Fruit fly (Drosophila melanogaster) whole organism, embryonic: ENCODE data around the gene unk.

Source experiments
- Asciz ChIP-seq: fragments of 200-800 bp; sonication (Bioruptor generic); optimal IDR thresholded peaks from 2 replicates; lab custom pipeline; 2017; ENCODE audit warnings: missing biosample characterization, mild to moderate bottlenecking, missing genetic modification characterization, missing genetic modification reagents
- CG10462 ChIP-seq: fragments of 200-800 bp; sonication (Bioruptor generic); optimal IDR thresholded peaks from 2 replicates; lab custom pipeline; 2016; ENCODE audit warnings: missing biosample characterization, missing genetic modification characterization
- CG11695 ChIP-seq: fragments of 200-800 bp; sonication (Bioruptor generic); IDR thresholded peaks from 3 replicates; pipeline ENCODE4 v1.3.6; 2022; ENCODE audit warnings: missing biosample characterization, missing genetic modification characterization
- CG13123 ChIP-seq: fragments of 200-800 bp; sonication (Bioruptor generic); optimal IDR thresholded peaks from 2 replicates; lab custom pipeline; 2016; ENCODE audit warnings: missing biosample characterization, missing genetic modification characterization
- CG2712 ChIP-seq: fragments of 200-800 bp; optimal IDR thresholded peaks from 3 replicates; lab custom pipeline; 2019; ENCODE audit warnings: missing biosample characterization, mild to moderate bottlenecking, missing genetic modification characterization, moderate library complexity
- CG3407 ChIP-seq: fragments of 200-800 bp; sonication (Bioruptor generic); optimal IDR thresholded peaks from 2 replicates; lab custom pipeline; 2018; ENCODE audit warnings: missing biosample characterization, mild to moderate bottlenecking, missing genetic modification characterization
- CG34422 ChIP-seq: fragments of 200-800 bp; sonication (Bioruptor generic); IDR thresholded peaks from 3 replicates; pipeline ENCODE4 v1.3.6; 2022; ENCODE audit warnings: missing biosample characterization, missing genetic modification characterization
- CG3726 ChIP-seq: fragments of 200-800 bp; sonication (Bioruptor generic); IDR thresholded peaks from 3 replicates; pipeline ENCODE4, ENCODE4 v1.3.6; 2022; ENCODE audit warnings: missing biosample characterization, missing genetic modification characterization
- CG3838 ChIP-seq: fragments of 200-800 bp; sonication (Bioruptor generic); optimal IDR thresholded peaks from 3 replicates; lab custom pipeline; 2016; ENCODE audit warnings: missing biosample characterization, missing genetic modification characterization
- CG4854 ChIP-seq: fragments of 200-800 bp; sonication (Bioruptor generic); optimal IDR thresholded peaks from 2 replicates; lab custom pipeline; 2016; ENCODE audit warnings: missing biosample characterization, missing genetic modification characterization, inconsistent platforms
- CG5953 ChIP-seq: fragments of 200-800 bp; sonication (Bioruptor generic); IDR thresholded peaks from 2 replicates; pipeline ENCODE4 v1.3.6; 2022; ENCODE audit warnings: missing biosample characterization, missing genetic modification characterization
- CG6813 ChIP-seq: fragments of 200-800 bp; sonication (Bioruptor generic); optimal IDR thresholded peaks from 2 replicates; lab custom pipeline; 2017; ENCODE audit warnings: missing biosample characterization, missing genetic modification characterization, mild to moderate bottlenecking, moderate library complexity, missing genetic modification reagents
- CG6854 ChIP-seq: fragments of 200-800 bp; sonication (Bioruptor generic); optimal IDR thresholded peaks from 3 replicates; lab custom pipeline; 2017; ENCODE audit warnings: missing biosample characterization, mild to moderate bottlenecking, missing genetic modification characterization
- CG7271 ChIP-seq: fragments of 200-800 bp; sonication (Bioruptor generic); optimal IDR thresholded peaks from 2 replicates; lab custom pipeline; 2018; ENCODE audit warnings: missing biosample characterization, mild to moderate bottlenecking, missing genetic modification characterization, moderate library complexity
- CG7839 ChIP-seq: fragments of 200-800 bp; sonication (Bioruptor generic); optimal IDR thresholded peaks from 3 replicates; lab custom pipeline; 2018; ENCODE audit warnings: missing biosample characterization, mild to moderate bottlenecking, missing genetic modification characterization, moderate library complexity
- CG9876 ChIP-seq: fragments of 200-800 bp; sonication (Bioruptor generic); optimal IDR thresholded peaks from 2 replicates; lab custom pipeline; 2016; ENCODE audit warnings: missing biosample characterization, missing genetic modification characterization
- Dref ChIP-seq: fragments of 200-800 bp; sonication (Bioruptor generic); IDR thresholded peaks from 2 replicates; pipeline ENCODE4 v1.3.6; 2022; ENCODE audit warnings: missing biosample characterization, missing genetic modification characterization
- E2f2 ChIP-seq: fragments of 200-800 bp; sonication (Bioruptor generic); IDR thresholded peaks from 2 replicates; pipeline ENCODE4 v1.3.6; 2022; ENCODE audit warnings: missing biosample characterization, missing genetic modification characterization
- Ets97D ChIP-seq: fragments of 200-800 bp; sonication (Bioruptor generic); optimal IDR thresholded peaks from 3 replicates; lab custom pipeline; 2016; ENCODE audit warnings: missing biosample characterization, missing genetic modification characterization
- Hmx ChIP-seq: fragments of 200-800 bp; sonication (Bioruptor generic); optimal IDR thresholded peaks from 2 replicates; lab custom pipeline; 2016; ENCODE audit warnings: missing biosample characterization, missing genetic modification characterization
- Jarid2 ChIP-seq: fragments of 200-800 bp; sonication (Bioruptor generic); optimal IDR thresholded peaks from 3 replicates; lab custom pipeline; 2017; ENCODE audit warnings: mild to moderate bottlenecking, missing biosample characterization, missing genetic modification reagents, missing genetic modification characterization
- Lhr ChIP-seq: fragments of 200-800 bp; sonication (Bioruptor generic); optimal IDR thresholded peaks from 3 replicates; lab custom pipeline; 2017; ENCODE audit warnings: mild to moderate bottlenecking, missing biosample characterization, missing genetic modification reagents, missing genetic modification characterization
- NFAT ChIP-seq: fragments of 200-800 bp; sonication (Bioruptor generic); IDR thresholded peaks from 2 replicates; pipeline ENCODE4 v1.3.6; 2022; ENCODE audit warnings: missing biosample characterization, missing genetic modification characterization
- Ptx1 ChIP-seq: fragments of 200-800 bp; sonication (Bioruptor generic); IDR thresholded peaks from 2 replicates; pipeline ENCODE4 v1.3.6; 2022; ENCODE audit warnings: missing biosample characterization, missing genetic modification characterization
- Six4 ChIP-seq: fragments of 200-800 bp; sonication (Bioruptor generic); optimal IDR thresholded peaks from 2 replicates; lab custom pipeline; 2016; ENCODE audit warnings: missing biosample characterization, missing genetic modification characterization
- Sox100B ChIP-seq: fragments of 200-800 bp; sonication (Bioruptor generic); optimal IDR thresholded peaks from 3 replicates; lab custom pipeline; 2018; ENCODE audit warnings: missing biosample characterization, mild to moderate bottlenecking, missing genetic modification characterization
- Stat92E ChIP-seq, 3 experiments: fragments of >200 bp in 2 of 3; fragments of 200-800 bp in 1 of 3; sonication (Bioruptor generic) in 1 of 3; optimal IDR thresholded peaks; 2 replicates each; lab custom pipeline; 2017 to 2019; ENCODE audit warnings: missing biosample characterization in 3 of 3, missing genetic modification characterization in 3 of 3, mild to moderate bottlenecking in 1 of 3, moderate library complexity in 1 of 3
- TFAM ChIP-seq: fragments of 200-800 bp; sonication (Bioruptor generic); optimal IDR thresholded peaks from 2 replicates; lab custom pipeline; 2017; ENCODE audit warnings: missing biosample characterization, missing genetic modification characterization, inconsistent platforms
- Taf1 ChIP-seq: fragments of 200-800 bp; sonication (Bioruptor generic); IDR thresholded peaks from 2 replicates; pipeline ENCODE4 v1.3.6; 2022; ENCODE audit warnings: missing biosample characterization, missing genetic modification characterization
- ap ChIP-seq: fragments of 200-800 bp; sonication (Bioruptor generic); IDR thresholded peaks from 2 replicates; pipeline ENCODE4 v1.3.6; 2022; ENCODE audit warnings: missing biosample characterization, missing genetic modification characterization
- br ChIP-seq: fragments of >200 bp; optimal IDR thresholded peaks from 2 replicates; lab custom pipeline; 2017
- cato ChIP-seq: fragments of 200-800 bp; sonication (Bioruptor generic); optimal IDR thresholded peaks from 2 replicates; lab custom pipeline; 2016; ENCODE audit warnings: missing biosample characterization, missing genetic modification characterization, borderline replicate concordance
- danr ChIP-seq: fragments of 200-800 bp; sonication (Bioruptor generic); IDR thresholded peaks from 2 replicates; pipeline ENCODE4 v1.3.6; 2022; ENCODE audit warnings: missing biosample characterization, missing genetic modification characterization
- dpn ChIP-seq, 2 experiments: fragments of 200-800 bp; sonication (Bioruptor generic); optimal IDR thresholded peaks; 3 replicates each; lab custom pipeline; 2016; ENCODE audit warnings: missing biosample characterization in 2 of 2, missing genetic modification characterization in 2 of 2
- ems ChIP-seq: fragments of 200-800 bp; sonication (Bioruptor generic); optimal IDR thresholded peaks from 3 replicates; lab custom pipeline; 2016; ENCODE audit warnings: missing biosample characterization, missing genetic modification characterization
- esg ChIP-seq: fragments of 200-800 bp; sonication (Bioruptor generic); conservative IDR thresholded peaks from 2 replicates; pipeline ENCODE4 v1.3.6; 2022; ENCODE audit warnings: missing biosample characterization, missing genetic modification characterization
- exex ChIP-seq: fragments of 200-800 bp; sonication (Bioruptor generic); optimal IDR thresholded peaks from 4 replicates; lab custom pipeline; 2018; ENCODE audit warnings: missing biosample characterization, mild to moderate bottlenecking, missing genetic modification characterization, moderate library complexity
- fd102C ChIP-seq: fragments of 200-800 bp; sonication (Bioruptor generic); optimal IDR thresholded peaks from 2 replicates; lab custom pipeline; 2018; ENCODE audit warnings: missing biosample characterization, mild to moderate bottlenecking, missing genetic modification characterization, moderate library complexity
- mirr ChIP-seq: fragments of 200-800 bp; sonication (Bioruptor generic); optimal IDR thresholded peaks from 3 replicates; lab custom pipeline; 2018; ENCODE audit warnings: missing biosample characterization, mild to moderate bottlenecking, missing genetic modification characterization
- oc ChIP-seq: fragments of 200-800 bp; sonication (Bioruptor generic); optimal IDR thresholded peaks from 2 replicates; lab custom pipeline; 2018; ENCODE audit warnings: missing biosample characterization, mild to moderate bottlenecking, missing genetic modification characterization, moderate library complexity
- onecut ChIP-seq: fragments of 200-800 bp; sonication (Bioruptor generic); IDR thresholded peaks from 2 replicates; pipeline ENCODE4 v1.3.6; 2022; ENCODE audit warnings: missing biosample characterization, missing genetic modification characterization
- pfk ChIP-seq: fragments of 200-800 bp; sonication (Bioruptor generic); optimal IDR thresholded peaks from 2 replicates; lab custom pipeline; 2018; ENCODE audit warnings: missing biosample characterization, mild to moderate bottlenecking, missing genetic modification characterization, moderate library complexity
- ranshi ChIP-seq: fragments of 200-800 bp; sonication (Bioruptor generic); IDR thresholded peaks from 2 replicates; pipeline ENCODE4 v1.3.6; 2022; ENCODE audit warnings: missing biosample characterization, missing genetic modification characterization
- rib ChIP-seq: fragments of 200-800 bp; sonication (Bioruptor generic); IDR thresholded peaks from 2 replicates; pipeline ENCODE4 v1.3.6; 2022; ENCODE audit warnings: missing biosample characterization, missing genetic modification characterization
- row ChIP-seq: fragments of 200-800 bp; sonication (Bioruptor generic); IDR thresholded peaks from 3 replicates; pipeline ENCODE4 v1.3.6; 2022; ENCODE audit warnings: missing biosample characterization, missing genetic modification characterization
- sima ChIP-seq: fragments of 200-800 bp; sonication (Bioruptor generic); optimal IDR thresholded peaks from 2 replicates; lab custom pipeline; 2016; ENCODE audit warnings: missing biosample characterization, missing genetic modification characterization
- slp2 ChIP-seq: fragments of 200-800 bp; sonication (Bioruptor generic); optimal IDR thresholded peaks from 2 replicates; lab custom pipeline; 2016; ENCODE audit warnings: missing biosample characterization, missing genetic modification characterization
- sob ChIP-seq: fragments of 200-800 bp; sonication (Bioruptor generic); IDR thresholded peaks from 2 replicates; pipeline ENCODE4 v1.3.6; 2022; ENCODE audit warnings: missing biosample characterization, missing genetic modification characterization
- sug ChIP-seq: fragments of 200-800 bp; optimal IDR thresholded peaks from 2 replicates; lab custom pipeline; 2019; ENCODE audit warnings: missing biosample characterization, mild to moderate bottlenecking, missing genetic modification characterization, moderate library complexity
- twi ChIP-seq: fragments of 200-800 bp; optimal IDR thresholded peaks from 2 replicates; lab custom pipeline; 2019; ENCODE audit warnings: missing biosample characterization, mild to moderate bottlenecking, missing genetic modification characterization, moderate library complexity
- wdn ChIP-seq: fragments of 200-800 bp; sonication (Bioruptor generic); IDR thresholded peaks from 2 replicates; pipeline ENCODE4 v1.3.6; 2022; ENCODE audit warnings: missing biosample characterization, missing genetic modification characterization
- zfh1 ChIP-seq: fragments of 200-800 bp; sonication (Bioruptor generic); IDR thresholded peaks from 3 replicates; pipeline ENCODE4 v1.3.6; 2022; ENCODE audit warnings: missing biosample characterization, missing genetic modification characterization

Gene unk

dm6 chr3R:23180980-23181630, 23.4 kb upstream of the unk start (continued):
- TF ChIP-seq Stat92E (GFP tag; optimal IDR thresholded peaks at IDR 0.05; lab: Kevin White, UChicago) (no peak), CG2712 (tag; lab: Kevin White, UChicago) (no peak), ems (GFP tag; lab: Kevin White, UChicago) (no peak), CG6854 (no peak), Taf1 (GFP tag; lab: Robert Waterston, UW) (no peak), CG3838 (no peak), Six4 (GFP tag; lab: Kevin White, UChicago) (peak; percentile 20), sug (tag; lab: Kevin White, UChicago) (no peak), exex (tag; lab: Kevin White, UChicago) (peak; percentile 75), CG6813 (GFP tag; lab: Kevin White, UChicago) (peak; percentile 29), slp2 (GFP tag; lab: Kevin White, UChicago) (no peak), esg (no peak), CG13123 (no peak), sob (no peak), row (no peak), wdn (GFP tag; lab: Robert Waterston, UW) (no peak), cato (GFP tag; lab: Kevin White, UChicago) (no peak), Jarid2 (GFP tag; lab: Kevin White, UChicago) (no peak), mirr (peak; percentile 34), Lhr (GFP tag; lab: Kevin White, UChicago) (no peak), dpn (GFP tag; optimal IDR thresholded peaks at IDR 0.05; lab: Kevin White, UChicago) (no peak), TFAM (no peak), danr (GFP tag; lab: Robert Waterston, UW) (no peak), pfk (GFP tag; lab: Kevin White, UChicago) (no peak), br (lab: Kevin White, UChicago) (no peak), Ets97D (GFP tag; lab: Kevin White, UChicago) (no peak), CG3726 (GFP tag; lab: Robert Waterston, UW) (no peak), CG5953 (no peak), onecut (no peak), oc (tag; lab: Kevin White, UChicago) (no peak), CG7839 (tag; lab: Kevin White, UChicago) (no peak), Dref (no peak), Ptx1 (GFP tag; lab: Robert Waterston, UW) (no peak), CG3407 (GFP tag; lab: Kevin White, UChicago) (no peak), Sox100B (GFP tag; lab: Kevin White, UChicago) (peak; percentile 15), CG10462 (no peak), twi (tag; lab: Kevin White, UChicago) (no peak), CG11695 (GFP tag; lab: Robert Waterston, UW) (peak; percentile 29; the same call in 1 of the 3 replicates), CG7271 (tag; lab: Kevin White, UChicago) (no peak), Hmx (GFP tag; lab: Kevin White, UChicago) (no peak), CG4854 (GFP tag; lab: Kevin White, UChicago) (no peak), sima (no peak), NFAT (GFP tag; lab: Robert Waterston, UW) (no peak), fd102C (GFP tag; lab: Kevin White, UChicago) (no peak), ranshi (no peak), rib (GFP tag; lab: Robert Waterston, UW) (no peak), CG34422 (GFP tag; lab: Robert Waterston, UW) (no peak), ap (no peak), E2f2 (GFP tag; lab: Robert Waterston, UW) (no peak), Asciz (GFP tag; lab: Kevin White, UChicago) (peak; percentile 82), zfh1 (GFP tag; lab: Robert Waterston, UW) (no peak), CG9876 (GFP tag; lab: Kevin White, UChicago) (no peak)
